Worm (Caenorhabditis elegans) whole organism, young adult: ENCODE data around the gene C53A5.9.

Experiments used
- B0261.1 ChIP-seq: sonication (generic microtip); optimal IDR thresholded peaks from 2 replicates; lab custom pipeline; 2016; ENCODE audit warnings: mild to moderate bottlenecking, missing genetic modification characterization, moderate library complexity, missing compliant biosample characterization
- C06A6.2 ChIP-seq: fragments of 200-800 bp; sonication (Bioruptor generic); conservative IDR thresholded peaks from 2 replicates; pipeline ENCODE4 v1.3.6; 2022; ENCODE audit warnings: missing genetic modification characterization, missing compliant biosample characterization
- C17E4.6 ChIP-seq: fragments of 200-800 bp; sonication (Bioruptor generic); IDR thresholded peaks from 2 replicates; pipeline ENCODE4 v1.3.6; 2022; ENCODE audit warnings: missing genetic modification reagents, missing genetic modification characterization, missing compliant biosample characterization
- Y53G8AR.9 ChIP-seq: fragments of 200-800 bp; sonication (Bioruptor generic); conservative IDR thresholded peaks from 2 replicates; pipeline ENCODE4 v1.3.6; 2022; ENCODE audit warnings: missing genetic modification reagents, missing genetic modification characterization, missing compliant biosample characterization
- Y79H2A.3 ChIP-seq: fragments of 200-800 bp; sonication (Bioruptor generic); conservative IDR thresholded peaks from 2 replicates; pipeline ENCODE4 v1.3.6; 2022; ENCODE audit warnings: missing genetic modification reagents, missing genetic modification characterization, missing compliant biosample characterization
- aptf-3 ChIP-seq: fragments of 200-800 bp; sonication (Bioruptor generic); IDR thresholded peaks from 2 replicates; pipeline ENCODE4 v1.3.6; 2022; ENCODE audit warnings: missing genetic modification characterization, missing compliant biosample characterization
- attf-3 ChIP-seq: fragments of 200-800 bp; sonication (Bioruptor generic); conservative IDR thresholded peaks from 2 replicates; pipeline ENCODE4 v1.3.6; 2022; ENCODE audit warnings: missing genetic modification reagents, missing genetic modification characterization, missing compliant biosample characterization
- attf-6 ChIP-seq: fragments of 200-800 bp; sonication (Bioruptor generic); IDR thresholded peaks from 2 replicates; pipeline ENCODE4 v1.3.6; 2022; ENCODE audit warnings: missing genetic modification reagents, missing genetic modification characterization, missing compliant biosample characterization
- cebp-1 ChIP-seq, 2 experiments: fragments of 200-800 bp in 1 of 2; sonication (Bioruptor generic) in 1 of 2; sonication (generic microtip) in 1 of 2; IDR thresholded peaks in 1 of 2; optimal IDR thresholded peaks in 1 of 2; 2 replicates each; pipeline versions ENCODE4 v1.3.6 to Lab custom; 2017 to 2022; ENCODE audit warnings: missing compliant biosample characterization in 2 of 2, missing genetic modification characterization in 2 of 2, mild to moderate bottlenecking in 1 of 2, missing genetic modification reagents in 1 of 2, moderate library complexity in 1 of 2
- ceh-40 ChIP-seq: fragments of 200-800 bp; sonication (Bioruptor generic); IDR thresholded peaks from 2 replicates; pipeline ENCODE4 v1.3.6; 2022; ENCODE audit warnings: missing genetic modification characterization, missing compliant biosample characterization
- ceh-79 ChIP-seq: sonication (generic microtip); optimal IDR thresholded peaks from 2 replicates; lab custom pipeline; 2017; ENCODE audit warnings: mild to moderate bottlenecking, missing genetic modification characterization, missing compliant biosample characterization
- chd-7 ChIP-seq: sonication (generic microtip); optimal IDR thresholded peaks from 2 replicates; lab custom pipeline; 2016; ENCODE audit warnings: mild to moderate bottlenecking, missing genetic modification characterization, moderate library complexity, missing compliant biosample characterization
- egl-18 ChIP-seq: fragments of 200-800 bp; sonication (Bioruptor generic); IDR thresholded peaks from 2 replicates; pipeline ENCODE4 v1.3.6; 2022; ENCODE audit warnings: missing genetic modification reagents, missing genetic modification characterization, missing compliant biosample characterization
- ekl-4 ChIP-seq: fragments of 200-800 bp; sonication (Bioruptor generic); IDR thresholded peaks from 2 replicates; pipeline ENCODE4 v1.3.6; 2022; ENCODE audit warnings: missing genetic modification reagents, missing genetic modification characterization, missing compliant biosample characterization
- gei-17 ChIP-seq: fragments of 200-800 bp; sonication (Bioruptor generic); optimal IDR thresholded peaks from 2 replicates; lab custom pipeline; 2018; ENCODE audit warnings: mild to moderate bottlenecking, missing genetic modification characterization, missing compliant biosample characterization
- him-1 ChIP-seq: sonication (generic microtip); optimal IDR thresholded peaks from 2 replicates; lab custom pipeline; 2016; ENCODE audit warnings: missing genotype, missing genetic modification reagents, missing genetic modification characterization, missing compliant biosample characterization
- hmg-1.2 ChIP-seq: fragments of 200-800 bp; sonication (Bioruptor generic); IDR thresholded peaks from 2 replicates; pipeline ENCODE4 v1.3.6; 2022; ENCODE audit warnings: missing genetic modification reagents, missing genetic modification characterization, missing compliant biosample characterization
- hmg-20 ChIP-seq: fragments of 200-800 bp; sonication (Bioruptor generic); IDR thresholded peaks from 2 replicates; pipeline ENCODE4 v1.3.6; 2022; ENCODE audit warnings: missing genetic modification reagents, missing genetic modification characterization, missing compliant biosample characterization
- lin-35 ChIP-seq, 3 experiments: fragments of 150-350 bp in 2 of 3; sonication (generic microtip) in 1 of 3; optimal IDR thresholded peaks; 2 replicates each; lab custom pipeline; 2014 to 2018; ENCODE audit warnings: missing biosample characterization in 3 of 3, missing genetic modification characterization in 3 of 3, missing genetic modification reagents in 3 of 3
- lir-1 ChIP-seq: fragments of 200-800 bp; sonication (Bioruptor generic); conservative IDR thresholded peaks from 2 replicates; pipeline ENCODE4 v1.3.6; 2022; ENCODE audit warnings: missing genetic modification reagents, missing genetic modification characterization, missing compliant biosample characterization
- lsy-27 ChIP-seq: sonication (generic microtip); optimal IDR thresholded peaks from 2 replicates; lab custom pipeline; 2017; ENCODE audit warnings: missing genetic modification characterization, mild to moderate bottlenecking, missing compliant biosample characterization, antibody characterized with exemption, missing genotype, borderline replicate concordance; ENCODE audit not compliant: insufficient read depth
- madf-3 ChIP-seq: fragments of 200-800 bp; sonication (Bioruptor generic); IDR thresholded peaks from 2 replicates; pipeline ENCODE4 v1.3.6; 2022; ENCODE audit warnings: missing genetic modification reagents, missing genetic modification characterization, missing compliant biosample characterization
- mcd-1 ChIP-seq: fragments of 200-800 bp; sonication (Bioruptor generic); IDR thresholded peaks from 2 replicates; pipeline ENCODE4 v1.3.6; 2022; ENCODE audit warnings: missing genetic modification reagents, missing genetic modification characterization, missing compliant biosample characterization
- nfya-1 ChIP-seq: sonication (generic microtip); optimal IDR thresholded peaks from 2 replicates; lab custom pipeline; 2017; ENCODE audit warnings: antibody characterized with exemption, missing compliant biosample characterization, missing genetic modification characterization, borderline replicate concordance; ENCODE audit not compliant: insufficient read depth
- nhr-80 ChIP-seq: sonication (generic microtip); optimal IDR thresholded peaks from 2 replicates; lab custom pipeline; 2016; ENCODE audit warnings: missing genetic modification characterization, missing compliant biosample characterization
- rpc-1 ChIP-seq, 2 experiments: fragments of 150-350 bp in 1 of 2; sonication (generic microtip) in 1 of 2; optimal IDR thresholded peaks; 2 replicates each; lab custom pipeline; 2014 to 2018; ENCODE audit warnings: missing biosample characterization in 1 of 2, missing genetic modification characterization in 1 of 2, missing genetic modification reagents in 1 of 2, missing genotype in 1 of 2
- snpc-1.1 ChIP-seq: sonication (generic microtip); optimal IDR thresholded peaks from 2 replicates; lab custom pipeline; 2017; ENCODE audit warnings: missing genetic modification characterization, mild to moderate bottlenecking, missing compliant biosample characterization, antibody characterized with exemption, moderate library complexity, missing genotype, missing genetic modification reagents; ENCODE audit not compliant: insufficient read depth
- sptf-2 ChIP-seq: fragments of 200-800 bp; sonication (Bioruptor generic); optimal IDR thresholded peaks from 2 replicates; lab custom pipeline; 2018; ENCODE audit warnings: mild to moderate bottlenecking, missing genetic modification characterization, missing compliant biosample characterization
- tlf-1 ChIP-seq: fragments of 200-800 bp; sonication (Bioruptor generic); optimal IDR thresholded peaks from 2 replicates; lab custom pipeline; 2018; ENCODE audit warnings: mild to moderate bottlenecking, missing genetic modification characterization, missing compliant biosample characterization
- unc-62 ChIP-seq: fragments of 150-350 bp; optimal IDR thresholded peaks from 2 replicates; lab custom pipeline; 2014; ENCODE audit warnings: missing biosample characterization, missing genetic modification reagents, missing genetic modification characterization
- ztf-18 ChIP-seq: sonication (generic microtip); optimal IDR thresholded peaks from 2 replicates; lab custom pipeline; 2016; ENCODE audit warnings: missing genotype, mild to moderate bottlenecking, missing genetic modification characterization, missing compliant biosample characterization
- ztf-25 ChIP-seq: fragments of 200-800 bp; sonication (Bioruptor generic); IDR thresholded peaks from 2 replicates; pipeline ENCODE4 v1.3.6; 2022; ENCODE audit warnings: missing genetic modification reagents, missing genetic modification characterization, missing compliant biosample characterization
- ztf-26 ChIP-seq: sonication (generic microtip); optimal IDR thresholded peaks from 2 replicates; lab custom pipeline; 2017; ENCODE audit warnings: missing genetic modification characterization, missing compliant biosample characterization

The C53A5.9 gene

DNA sequence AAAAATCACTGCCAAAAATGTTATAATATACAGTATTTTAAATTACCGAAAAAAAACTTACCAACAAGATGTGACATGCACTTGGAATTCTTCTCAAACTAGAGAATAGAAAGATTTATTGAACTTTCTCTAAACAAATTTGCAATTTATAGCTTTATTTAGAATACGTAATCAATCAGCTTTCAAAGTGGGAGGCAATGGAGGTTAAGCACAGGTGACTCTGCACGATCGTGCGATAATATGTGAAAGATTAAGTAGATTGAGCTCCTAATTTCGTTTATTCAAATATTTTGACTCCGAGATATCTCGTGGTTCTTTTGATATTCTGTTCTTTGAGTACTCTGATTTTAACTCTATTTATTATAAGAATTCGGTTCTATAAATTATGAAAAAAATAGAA, 40.6 kb downstream of the C53A5.9 start, which contains the start of gene R02D5.6:
TSS of gene R02D5.6 (minus strand) at position 101 of the 400 bp plus-strand sequence.
- TF ChIP-seq chd-7 (no peak), ceh-79 (no peak), lin-35 (GFP tag; optimal IDR thresholded peaks at IDR 0.05; lab: Kevin White, UChicago) (no peak), snpc-1.1 (no peak), gei-17 (GFP tag; lab: Kevin White, UChicago) (no peak)
- TF ChIP-seq, all 124 proteins: peak for 0

DNA sequence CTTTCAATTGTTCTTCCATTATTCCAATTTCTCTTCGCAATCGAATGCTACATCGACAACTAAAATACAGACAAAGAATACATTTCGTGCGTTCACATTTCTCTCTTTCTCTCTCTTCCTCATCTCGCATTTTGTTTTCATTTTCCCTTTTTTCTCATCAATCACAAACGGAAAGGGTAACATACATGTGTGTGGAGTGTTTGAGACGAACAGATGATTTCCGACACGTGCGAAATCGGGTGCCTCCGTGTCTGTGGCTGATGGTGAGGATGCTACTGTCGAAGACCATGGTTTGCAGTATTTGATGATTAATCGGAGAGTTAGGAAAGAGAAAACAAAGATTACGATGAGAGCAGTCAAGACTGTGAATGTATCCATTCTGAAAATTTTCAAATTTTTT, 47.9 kb downstream of the C53A5.9 start, which contains the start of gene R02D5.9:
TSS of gene R02D5.9 (minus strand) at position 378 of the 400 bp plus-strand sequence.
- no peak for TF ChIP-seq ceh-40 (GFP tag; lab: Robert Waterston, UW)
- no peak for TF ChIP-seq egl-18 (GFP tag; lab: Robert Waterston, UW)
- TF ChIP-seq ekl-4 (GFP tag; lab: Robert Waterston, UW), result no peak
- no peak for TF ChIP-seq attf-3 (GFP tag; lab: Robert Waterston, UW)
- no peak for TF ChIP-seq cebp-1 (GFP tag; IDR thresholded peaks at IDR 0.05; lab: Robert Waterston, UW)
- no peak for TF ChIP-seq cebp-1 (tag; optimal IDR thresholded peaks at IDR 0.05; lab: Kevin White, UChicago)
- TF ChIP-seq nfya-1 (tag; lab: Kevin White, UChicago), result no peak
- no peak for TF ChIP-seq lsy-27 (tag; lab: Kevin White, UChicago)
- TF ChIP-seq ztf-18, result no peak
- no peak for TF ChIP-seq rpc-1 (optimal IDR thresholded peaks at IDR 0.05; lab: Kevin White, UChicago)
- TF ChIP-seq rpc-1 (tag; optimal IDR thresholded peaks at IDR 0.05; lab: Kevin White, UChicago), result no peak
- no peak for TF ChIP-seq B0261.1 (tag; lab: Kevin White, UChicago)
- TF ChIP-seq Y79H2A.3 (GFP tag; lab: Robert Waterston, UW), result no peak
- TF ChIP-seq Y53G8AR.9 (GFP tag; lab: Robert Waterston, UW), result no peak
- no peak for TF ChIP-seq hmg-20 (GFP tag; lab: Robert Waterston, UW)
- no peak for TF ChIP-seq C17E4.6
- no peak for TF ChIP-seq madf-3 (GFP tag; lab: Robert Waterston, UW)
- no peak for TF ChIP-seq attf-6
- TF ChIP-seq hmg-1.2 (GFP tag; lab: Robert Waterston, UW), result no peak
- no peak for TF ChIP-seq him-1
- TF ChIP-seq unc-62 (GFP tag; lab: Kevin White, UChicago), result no peak

DNA sequence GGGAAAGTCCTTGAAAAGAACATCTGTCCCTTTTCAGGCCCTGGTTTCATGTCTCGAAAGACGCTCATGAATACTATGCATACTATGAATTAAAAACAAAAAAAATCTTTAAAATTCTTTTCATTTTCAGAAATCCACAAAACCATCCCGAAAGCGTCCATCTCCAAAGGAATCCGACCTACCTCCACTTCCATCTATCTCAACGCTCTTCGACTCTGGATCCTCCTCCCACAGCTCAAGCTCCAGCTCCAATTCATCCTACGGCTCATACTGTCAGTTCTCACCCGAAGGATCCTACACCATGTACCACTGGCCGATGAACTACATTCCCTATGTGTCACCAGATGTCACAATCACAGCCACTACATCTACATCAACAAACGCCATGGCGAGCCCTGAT, 50.1 kb downstream of the C53A5.9 start:
- TF ChIP-seq Y79H2A.3 (GFP tag; lab: Robert Waterston, UW) (no peak), C06A6.2 (no peak), lsy-27 (tag; lab: Kevin White, UChicago) (no peak), ztf-26 (tag; lab: Kevin White, UChicago) (no peak), sptf-2 (GFP tag; lab: Kevin White, UChicago) (no peak), aptf-3 (GFP tag; lab: Robert Waterston, UW) (no peak), lir-1 (GFP tag; lab: Robert Waterston, UW) (no peak), mcd-1 (GFP tag; lab: Robert Waterston, UW) (no peak), tlf-1 (GFP tag; lab: Kevin White, UChicago) (no peak), nhr-80 (tag; lab: Kevin White, UChicago) (no peak)

DNA sequence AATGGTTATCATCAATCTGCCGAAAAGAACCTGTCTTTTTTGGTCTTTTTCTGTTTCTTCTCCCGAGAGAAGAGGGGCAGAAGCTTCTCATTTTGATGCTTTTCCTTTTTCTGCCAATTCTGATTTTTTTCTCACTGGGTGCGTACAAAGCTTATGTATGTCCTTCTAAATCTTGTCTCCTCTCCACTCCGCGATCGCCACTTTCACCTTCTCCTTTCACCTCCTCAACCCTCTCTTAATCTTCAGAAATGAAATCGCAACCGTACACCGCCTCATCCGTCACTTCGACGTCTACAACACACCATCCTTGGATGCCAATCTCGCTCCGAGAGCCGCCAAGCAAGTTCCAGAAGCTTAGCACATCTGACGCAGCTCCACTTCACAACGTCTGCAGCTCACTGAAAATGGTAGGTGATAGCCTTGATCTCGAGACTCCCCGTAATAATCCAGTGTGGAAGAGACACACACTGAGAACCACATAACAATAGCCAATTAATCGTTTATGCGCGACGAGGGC, 50.6 kb downstream of the C53A5.9 start, which contains the start of gene R02D5.1:
TSS of gene R02D5.1 (plus strand) at position 245 of the 517 bp plus-strand sequence.
- TF ChIP-seq ztf-25 (0 out of 2 replicates have a peak, but pooled peaks have one; percentile 48), ztf-18 (no peak)
